Worm (Caenorhabditis elegans): ENCODE results near the gene ehs-1.

The ehs-1 gene

DNA sequence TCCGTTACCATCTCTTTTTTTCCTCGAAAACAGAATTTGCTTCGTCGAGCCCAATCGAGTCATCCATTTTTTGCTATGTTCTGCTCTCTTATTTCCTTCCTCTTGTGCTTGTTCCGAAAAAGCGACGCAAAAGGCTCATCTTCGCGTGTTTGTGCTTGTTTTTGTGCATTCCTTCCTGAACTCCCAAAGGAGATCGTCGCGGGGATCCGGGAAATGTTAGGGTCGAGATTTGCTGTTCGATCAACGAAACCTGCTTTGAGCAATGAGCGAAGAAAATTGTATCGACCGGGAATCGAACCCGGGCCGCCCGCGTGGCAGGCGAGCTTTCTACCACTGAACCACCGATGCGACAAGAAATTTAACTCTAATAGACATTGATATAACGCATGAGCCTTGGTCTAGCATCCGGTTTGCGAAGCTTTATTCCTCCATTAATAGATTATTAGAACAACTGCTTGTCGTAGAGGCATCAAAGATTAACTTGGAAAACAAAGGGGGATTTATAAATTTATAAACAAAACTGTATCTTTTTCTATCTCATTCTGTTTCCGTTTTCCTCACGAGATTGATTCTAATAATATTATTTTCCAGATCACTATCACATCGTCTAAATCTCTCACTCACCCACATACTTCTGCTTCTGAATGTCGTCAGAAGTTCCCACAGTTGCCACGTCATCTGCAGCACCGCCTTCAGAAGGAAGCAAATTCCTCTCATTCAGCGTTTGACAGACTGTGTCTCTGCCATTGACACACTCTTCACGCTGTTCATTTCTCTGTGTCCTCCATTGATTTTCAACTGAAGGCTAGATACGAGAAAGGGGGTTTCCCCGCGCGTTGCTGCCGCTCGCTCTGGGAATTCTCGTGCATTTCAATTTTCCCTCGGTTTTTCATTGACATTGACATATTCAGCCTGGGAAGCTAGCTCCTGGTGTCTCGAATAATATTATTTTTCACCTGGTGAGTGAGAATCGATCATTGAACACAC is 38.3 kb upstream of the ehs-1 start, which contains the start of gene K05F1.6:
Gene K05F1.6, plus strand, starts transcription at position 586 of the 987 bp plus-strand sequence.
- TF ChIP-seq lsy-12 (tag; optimal IDR thresholded peaks at IDR 0.05) (peak; percentile 47), nhr-77 (tag; optimal IDR thresholded peaks at IDR 0.05) (peak; percentile 40), nhr-25 (tag; optimal IDR thresholded peaks at IDR 0.05) (no peak), elt-2 (tag; optimal IDR thresholded peaks at IDR 0.05) (peak; percentile 73), nhr-11 (tag; optimal IDR thresholded peaks at IDR 0.05) (no peak), nhr-23 (tag; optimal IDR thresholded peaks at IDR 0.05) (no peak), daf-12 (tag; optimal IDR thresholded peaks at IDR 0.05) (no peak), mdl-1 (tag; optimal IDR thresholded peaks at IDR 0.05) (peak; percentile 3), hmg-11 (tag; optimal IDR thresholded peaks at IDR 0.05) (peak; percentile 37), snpc-4 (tag; optimal IDR thresholded peaks at IDR 0.05) (peak; percentile 15), ceh-82 (tag; optimal IDR thresholded peaks at IDR 0.05) (peak; percentile 25), mml-1 (tag; optimal IDR thresholded peaks at IDR 0.05) (no peak), ztf-11 (tag; optimal IDR thresholded peaks at IDR 0.05) (no peak), nhr-76 (tag; optimal IDR thresholded peaks at IDR 0.05) (no peak), fkh-10 (GFP tag; optimal IDR thresholded peaks at IDR 0.05) (no peak), pha-4 (tag; optimal IDR thresholded peaks at IDR 0.05) (peak; percentile 24), tbx-2 (tag; optimal IDR thresholded peaks at IDR 0.05) (peak; percentile 61), R02D3.7 (tag; optimal IDR thresholded peaks at IDR 0.05) (no peak), aly-2 (tag; optimal IDR thresholded peaks at IDR 0.05) (no peak), nfya-1 (tag; optimal IDR thresholded peaks at IDR 0.05; ENCODE audit: insufficient read depth) (peak; percentile 47), ceh-28 (tag; optimal IDR thresholded peaks at IDR 0.05) (peak; percentile 26), ceh-9 (tag; optimal IDR thresholded peaks at IDR 0.05) (no peak), pqm-1 (tag; optimal IDR thresholded peaks at IDR 0.05) (no peak), egl-5 (tag; optimal IDR thresholded peaks at IDR 0.05) (no peak), egl-27 (tag; optimal IDR thresholded peaks at IDR 0.05) (no peak), nhr-43 (tag; optimal IDR thresholded peaks at IDR 0.05; ENCODE audit: poor library complexity, severe bottlenecking) (peak; percentile 24), nhr-12 (tag; optimal IDR thresholded peaks at IDR 0.05) (no peak), zag-1 (tag; optimal IDR thresholded peaks at IDR 0.05) (no peak), skn-1 (tag; optimal IDR thresholded peaks at IDR 0.05) (peak; percentile 43), eor-1 (tag; optimal IDR thresholded peaks at IDR 0.05) (no peak), lin-39 (tag; optimal IDR thresholded peaks at IDR 0.05) (peak; percentile 81), unc-62 (GFP tag; optimal IDR thresholded peaks at IDR 0.05) (no peak), nhr-28 (tag; optimal IDR thresholded peaks at IDR 0.05) (no peak)

ce11 chrII:5785504-5785903 is 35.0 kb upstream of the ehs-1 start:
- TF ChIP-seq elt-3 (tag; optimal IDR thresholded peaks at IDR 0.05) (no peak), R02D3.7 (tag; optimal IDR thresholded peaks at IDR 0.05) (no peak), hmg-11 (tag; optimal IDR thresholded peaks at IDR 0.05) (no peak), nhr-23 (tag; optimal IDR thresholded peaks at IDR 0.05) (no peak), skn-1 (tag; optimal IDR thresholded peaks at IDR 0.05) (no peak), mml-1 (tag; optimal IDR thresholded peaks at IDR 0.05) (no peak), ztf-4 (tag; optimal IDR thresholded peaks at IDR 0.05) (no peak), lin-15B (tag; optimal IDR thresholded peaks at IDR 0.05) (no peak), ceh-16 (tag; optimal IDR thresholded peaks at IDR 0.05) (no peak), aly-2 (tag; optimal IDR thresholded peaks at IDR 0.05) (no peak), egl-27 (tag; optimal IDR thresholded peaks at IDR 0.05) (no peak), sea-2 (GFP tag; optimal IDR thresholded peaks at IDR 0.05) (no peak), nfya-1 (tag; optimal IDR thresholded peaks at IDR 0.05; ENCODE audit: insufficient read depth) (no peak), ama-1 (optimal IDR thresholded peaks at IDR 0.05) (no peak), lin-39 (tag; optimal IDR thresholded peaks at IDR 0.05) (no peak), unc-62 (GFP tag; optimal IDR thresholded peaks at IDR 0.05) (no peak), ceh-28 (tag; optimal IDR thresholded peaks at IDR 0.05) (no peak), nhr-28 (tag; optimal IDR thresholded peaks at IDR 0.05) (no peak), unc-39 (tag; optimal IDR thresholded peaks at IDR 0.05) (no peak), lsy-12 (tag; optimal IDR thresholded peaks at IDR 0.05) (no peak)
